Fruit fly (Drosophila melanogaster): ENCODE measurements around the gene disp.

- TF ChIP-seq ftz-f1 (GFP tag; optimal IDR thresholded peaks at IDR 0.05) (no peak), toy (GFP tag; IDR thresholded peaks at IDR 0.05) (no peak), Elba2 (GFP tag; optimal IDR thresholded peaks at IDR 0.05) (no peak), so (GFP tag; IDR thresholded peaks at IDR 0.05) (no peak), dmrt11E (tag; optimal IDR thresholded peaks at IDR 0.05) (no peak), h (optimal IDR thresholded peaks at IDR 0.05) (no peak), lilli (GFP tag; optimal IDR thresholded peaks at IDR 0.05) (no peak)
Observed at dm6 chr3R:5840870-5841269, 15.2 kb downstream of the disp start, which contains the start of gene CG1213.

Data from whole organism, embryonic.